Fruit fly (Drosophila melanogaster): ENCODE results near the gene Rad17.

Gene Rad17

DNA sequence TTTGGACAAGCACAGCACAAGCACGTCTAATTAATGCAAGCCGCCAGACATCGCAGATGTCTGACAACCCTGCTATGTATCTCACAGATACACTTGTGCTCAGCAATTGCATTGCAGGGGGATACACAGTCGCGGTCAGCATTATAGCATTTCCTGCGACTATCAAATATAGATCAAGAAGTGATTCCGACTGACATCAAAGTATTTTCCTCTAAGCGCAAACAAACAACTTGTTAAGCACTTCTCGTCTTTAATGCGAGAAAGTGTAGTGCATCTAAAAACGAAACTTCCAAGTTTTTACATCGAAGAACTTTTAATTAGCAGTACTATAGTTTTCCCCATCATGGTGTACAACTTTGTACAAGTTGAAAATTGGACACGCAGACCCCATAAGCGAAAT lies 9.9 kb upstream of the Rad17 start (continued):
- TF ChIP-seq OdsH (GFP tag; optimal IDR thresholded peaks at IDR 0.05) = peak; percentile 50
- TF ChIP-seq acj6 (GFP tag; optimal IDR thresholded peaks at IDR 0.05) = no peak
- TF ChIP-seq Ets21C (GFP tag; optimal IDR thresholded peaks at IDR 0.05) = peak; percentile 0
- 0 out of 2 replicates have a peak, but pooled peaks have one; percentile 15 for TF ChIP-seq Gug (GFP tag; IDR thresholded peaks at IDR 0.05)
- peak; percentile 93 for TF ChIP-seq dsx (GFP tag; optimal IDR thresholded peaks at IDR 0.05; ENCODE audit: poor library complexity, severe bottlenecking)
- peak; percentile 59 for TF ChIP-seq topi (GFP tag; optimal IDR thresholded peaks at IDR 0.05)
- TF ChIP-seq CG8632 (GFP tag; optimal IDR thresholded peaks at IDR 0.05) = peak; percentile 39
- TF ChIP-seq CG7368 (GFP tag; optimal IDR thresholded peaks at IDR 0.05) = peak; percentile 35
- peak; percentile 65 for TF ChIP-seq CG1621 (tag; optimal IDR thresholded peaks at IDR 0.05)
- peak; percentile 18 for TF ChIP-seq cyc (GFP tag; optimal IDR thresholded peaks at IDR 0.05)
- TF ChIP-seq Hr4 (GFP tag; optimal IDR thresholded peaks at IDR 0.05) = no peak
- TF ChIP-seq CG16779 (tag; optimal IDR thresholded peaks at IDR 0.05) = no peak
- peak; percentile 33 for TF ChIP-seq CG11762 (GFP tag; optimal IDR thresholded peaks at IDR 0.05; ENCODE audit: insufficient read depth)
- TF ChIP-seq achi (GFP tag; optimal IDR thresholded peaks at IDR 0.05) = peak; percentile 56
- peak; percentile 36 for TF ChIP-seq svp (GFP tag)
- TF ChIP-seq CG34406 (GFP tag; optimal IDR thresholded peaks at IDR 0.05) = peak; percentile 29

DNA sequence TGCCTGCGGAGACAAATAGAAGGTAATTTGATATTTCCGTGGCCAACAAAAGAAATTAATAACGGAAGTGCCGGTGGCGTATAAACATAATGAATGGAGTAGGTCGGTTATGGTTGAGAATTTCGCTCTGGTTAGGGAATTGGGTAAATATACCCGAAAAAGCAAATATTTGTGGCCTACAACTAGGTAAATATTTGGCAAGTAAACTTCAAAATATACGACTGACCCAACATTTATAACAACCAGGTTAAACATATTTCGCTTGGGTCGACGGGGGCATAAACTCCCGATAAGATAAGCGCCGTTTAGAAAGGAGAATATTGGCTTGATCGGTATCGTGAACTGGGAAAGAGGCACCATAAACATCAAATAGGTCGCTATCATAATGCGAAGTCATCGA lies 7.8 kb upstream of the Rad17 start:
- TF ChIP-seq ss (GFP tag; optimal IDR thresholded peaks at IDR 0.05) = no peak
- TF ChIP-seq CG4318 (GFP tag; optimal IDR thresholded peaks at IDR 0.05) = no peak
- TF ChIP-seq CG7368 (GFP tag; optimal IDR thresholded peaks at IDR 0.05) = no peak
- no peak for TF ChIP-seq CG10631 (GFP tag; optimal IDR thresholded peaks at IDR 0.05)
- TF ChIP-seq fkh (GFP tag; optimal IDR thresholded peaks at IDR 0.05) = peak; percentile 88

DNA sequence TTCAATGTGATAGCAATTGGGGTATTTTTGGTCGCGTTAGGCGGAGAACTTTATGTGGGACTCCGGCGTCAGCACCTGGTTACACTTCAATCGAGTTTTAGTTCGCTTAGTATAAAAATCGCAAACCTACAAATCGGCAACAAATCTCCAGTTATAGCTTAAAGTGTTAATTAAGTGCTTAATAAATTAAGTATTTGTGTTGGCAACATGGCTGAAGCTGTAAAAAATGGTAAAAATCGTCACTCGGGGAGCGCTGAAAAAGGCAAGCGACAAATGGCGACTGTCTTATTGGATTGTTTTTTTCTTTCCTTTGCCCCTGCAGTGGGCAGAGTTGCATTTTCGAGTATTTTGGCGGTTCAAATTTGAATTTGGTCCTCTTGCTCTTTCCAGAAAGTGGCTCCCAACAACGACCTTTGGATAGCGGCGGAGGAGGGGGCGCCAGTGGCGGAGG lies 3.6 kb downstream of the Rad17 start, which contains the start of gene Hexim:
Hexim (plus strand) TSS at position 85 of the 451 bp plus-strand sequence.
- TF ChIP-seq esn (GFP tag; optimal IDR thresholded peaks at IDR 0.05) = peak; percentile 42
- peak; percentile 33 for TF ChIP-seq topi (GFP tag; optimal IDR thresholded peaks at IDR 0.05)
- no peak for TF ChIP-seq dsx (GFP tag; optimal IDR thresholded peaks at IDR 0.05; ENCODE audit: poor library complexity, severe bottlenecking)
- no peak for TF ChIP-seq CG32006 (GFP tag; optimal IDR thresholded peaks at IDR 0.05)
- TF ChIP-seq CG15336 (GFP tag; IDR thresholded peaks at IDR 0.05) = peak; percentile 47; the same call in 1 of the 2 replicates
- peak; percentile 33 for TF ChIP-seq CG6854 (GFP tag; optimal IDR thresholded peaks at IDR 0.05)
- no peak for TF ChIP-seq net (GFP tag; optimal IDR thresholded peaks at IDR 0.05)
- TF ChIP-seq CG8319 (GFP tag; optimal IDR thresholded peaks at IDR 0.05) = no peak
- TF ChIP-seq Sox14 (GFP tag; optimal IDR thresholded peaks at IDR 0.05) = peak; percentile 47
- TF ChIP-seq CG3032 (tag; optimal IDR thresholded peaks at IDR 0.05) = peak; percentile 8

DNA sequence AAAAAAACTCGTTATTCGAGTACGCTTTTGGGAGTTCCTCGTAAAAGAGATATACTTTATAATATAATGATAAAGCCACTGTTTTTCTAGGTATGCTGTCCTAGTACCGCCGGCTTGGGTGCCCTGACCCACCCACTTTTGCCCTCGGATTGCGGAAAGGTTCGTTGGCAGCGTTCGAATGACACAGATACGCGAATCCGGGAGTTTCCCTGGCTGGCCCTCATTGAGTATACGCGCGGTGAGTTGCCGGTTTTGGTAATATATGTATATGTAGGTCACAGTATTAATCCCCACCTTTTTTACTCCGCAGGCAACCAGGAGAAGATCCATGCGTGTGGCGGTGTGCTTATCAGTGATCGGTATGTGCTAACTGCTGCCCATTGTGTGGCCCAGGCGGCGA lies 4.8 kb downstream of the Rad17 start:
- TF ChIP-seq svp (GFP tag) (peak; percentile 56), CG6854 (GFP tag; optimal IDR thresholded peaks at IDR 0.05) (no peak), CG8632 (GFP tag; optimal IDR thresholded peaks at IDR 0.05) (no peak)

DNA sequence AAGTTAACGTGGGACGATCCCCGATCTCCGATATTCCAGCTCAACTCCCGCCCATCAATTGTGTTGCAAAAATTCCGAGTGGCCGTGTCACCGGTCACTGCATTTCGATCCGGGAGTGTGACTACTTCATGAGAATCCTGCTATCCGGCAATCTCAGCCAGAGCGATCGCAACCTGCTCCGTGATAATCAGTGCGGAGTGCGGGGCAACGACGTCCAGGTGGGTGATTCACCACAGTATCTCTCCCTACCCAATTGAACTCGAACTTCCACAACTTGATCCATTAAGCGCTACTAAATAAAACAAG lies 5.4 kb downstream of the Rad17 start:
- TF ChIP-seq CG10631 (GFP tag; optimal IDR thresholded peaks at IDR 0.05) (no peak), svp (GFP tag) (peak; percentile 91)

DNA sequence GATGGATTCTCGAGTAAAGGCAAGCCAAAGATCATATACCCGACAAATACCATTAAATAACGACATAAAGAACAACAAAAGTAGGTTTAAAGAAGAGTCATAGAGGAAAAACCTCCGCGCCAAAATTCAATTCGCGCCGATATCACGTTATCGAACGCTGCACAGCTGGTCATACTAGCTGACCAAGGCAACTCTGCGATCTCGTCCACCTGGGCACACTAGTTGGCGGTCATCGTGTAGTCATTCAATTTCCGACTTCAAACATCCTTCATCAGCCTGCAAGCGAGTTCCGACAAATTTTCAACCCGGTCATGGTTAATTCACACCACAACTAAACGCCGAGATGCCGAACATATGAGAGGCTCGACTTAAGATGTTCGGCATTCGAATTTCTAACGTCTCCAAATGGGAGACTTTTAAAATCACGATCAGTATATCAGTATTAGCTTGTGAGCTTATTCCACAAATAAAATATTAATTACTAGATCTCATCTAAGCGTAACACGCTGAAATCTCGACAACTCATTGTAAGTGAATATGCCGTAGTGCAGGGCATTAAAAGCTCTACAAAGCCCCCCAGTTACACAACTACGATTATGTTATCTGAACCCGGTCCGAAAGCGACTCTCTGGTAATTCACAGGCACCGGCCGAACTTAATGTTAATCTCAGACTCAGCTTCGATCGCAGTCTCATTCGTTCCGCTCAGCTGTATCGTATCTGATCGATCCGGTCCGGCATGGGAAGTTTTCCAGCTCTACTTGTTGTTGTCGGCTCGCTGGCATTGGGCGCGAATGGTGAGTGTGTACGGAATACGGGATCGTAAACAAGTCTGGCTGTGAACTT lies 6.0 kb downstream of the Rad17 start, which contains the start of gene CG3505:
CG3505 (plus strand) TSS at position 688 of the 845 bp plus-strand sequence.
- TF ChIP-seq Sox15 (GFP tag; optimal IDR thresholded peaks at IDR 0.05) (peak; percentile 16), CG16779 (tag; optimal IDR thresholded peaks at IDR 0.05) (peak; percentile 21), esn (GFP tag; optimal IDR thresholded peaks at IDR 0.05) (peak; percentile 14), CG11762 (GFP tag; optimal IDR thresholded peaks at IDR 0.05; ENCODE audit: insufficient read depth) (peak; percentile 6), fd59A (GFP tag; optimal IDR thresholded peaks at IDR 0.05) (peak; percentile 6), CG7368 (GFP tag; optimal IDR thresholded peaks at IDR 0.05) (peak; percentile 50), Gug (GFP tag; IDR thresholded peaks at IDR 0.05) (0 out of 2 replicates have a peak, but pooled peaks have one; percentile 19), CG31627 (GFP tag; optimal IDR thresholded peaks at IDR 0.05) (no peak), achi (GFP tag; optimal IDR thresholded peaks at IDR 0.05) (peak; percentile 12), CG11294 (GFP tag; IDR thresholded peaks at IDR 0.05) (peak; percentile 41; the same call in 1 of the 2 replicates), CG15336 (GFP tag; IDR thresholded peaks at IDR 0.05) (peak; percentile 79), CG3032 (tag; optimal IDR thresholded peaks at IDR 0.05) (peak; percentile 39), CG3919 (GFP tag; optimal IDR thresholded peaks at IDR 0.05) (peak; percentile 24), net (GFP tag; optimal IDR thresholded peaks at IDR 0.05) (no peak), Smox (GFP tag; optimal IDR thresholded peaks at IDR 0.05) (no peak), CG4318 (GFP tag; optimal IDR thresholded peaks at IDR 0.05) (no peak), CG9139 (GFP tag; optimal IDR thresholded peaks at IDR 0.05) (no peak), dsx (GFP tag; optimal IDR thresholded peaks at IDR 0.05; ENCODE audit: poor library complexity, severe bottlenecking) (peak; percentile 27), CG8119 (GFP tag; IDR thresholded peaks at IDR 0.05) (peak; percentile 67), ss (GFP tag; optimal IDR thresholded peaks at IDR 0.05) (peak in 1 of 2 experiments; percentile 61), CG8319 (GFP tag; optimal IDR thresholded peaks at IDR 0.05) (no peak), CG8632 (GFP tag; optimal IDR thresholded peaks at IDR 0.05) (peak; percentile 28), Met (GFP tag; optimal IDR thresholded peaks at IDR 0.05) (no peak)

Data from whole organism, prepupa.